Worm (Caenorhabditis elegans): ENCODE measurements around the gene T13C2.2.

- TF ChIP-seq lsy-2 (tag; optimal IDR thresholded peaks at IDR 0.05) (peak; percentile 74 to 77), lin-15B (tag; optimal IDR thresholded peaks at IDR 0.05) (no peak), T26A8.4 (GFP tag; IDR thresholded peaks at IDR 0.05) (peak; percentile 48), mxl-3 (GFP tag; optimal IDR thresholded peaks at IDR 0.05) (peak; percentile 94), ama-1 (optimal IDR thresholded peaks at IDR 0.05) (no peak), mes-2 (tag; optimal IDR thresholded peaks at IDR 0.05; ENCODE audit: poor library complexity, severe bottlenecking) (peak; percentile 69), nhr-237 (tag; optimal IDR thresholded peaks at IDR 0.05) (no peak), ztf-11 (tag; optimal IDR thresholded peaks at IDR 0.05) (no peak), skn-1 (tag; optimal IDR thresholded peaks at IDR 0.05) (no peak)
Measured at ce11 chrII:6842651-6843118, 50.7 kb downstream of the T13C2.2 start.
